Worm (Caenorhabditis elegans) whole organism, L3 larva: ENCODE results near the gene T27A8.3.
A peak's percentile ranks its signal among the peaks of the same experiment; 100 is the strongest.

ENCODE experiments used
- aly-2 ChIP-seq: fragments of 150-350 bp; optimal IDR thresholded peaks from 2 replicates; lab custom pipeline; 2014; ENCODE audit warnings: missing biosample characterization, missing genetic modification characterization
- ama-1 ChIP-seq: fragments of 150-350 bp; optimal IDR thresholded peaks from 2 replicates; lab custom pipeline; 2018
- ceh-82 ChIP-seq: fragments of 150-350 bp; optimal IDR thresholded peaks from 2 replicates; lab custom pipeline; 2014; ENCODE audit warnings: missing biosample characterization, missing genetic modification characterization
- egl-27 ChIP-seq: sonication (generic microtip); optimal IDR thresholded peaks from 4 replicates; lab custom pipeline; 2017; ENCODE audit warnings: missing biosample characterization, missing genetic modification reagents, missing genetic modification characterization
- elt-1 ChIP-seq: fragments of 150-350 bp; optimal IDR thresholded peaks from 2 replicates; lab custom pipeline; 2014; ENCODE audit warnings: missing biosample characterization, missing genetic modification characterization
- hmg-11 ChIP-seq: sonication (generic microtip); optimal IDR thresholded peaks from 2 replicates; lab custom pipeline; 2016; ENCODE audit warnings: missing genetic modification characterization, missing compliant biosample characterization
- lin-39 ChIP-seq: fragments of 150-350 bp; optimal IDR thresholded peaks from 2 replicates; lab custom pipeline; 2018; ENCODE audit warnings: missing biosample characterization, missing genetic modification reagents, missing genetic modification characterization
- nhr-11 ChIP-seq: fragments of 150-350 bp; optimal IDR thresholded peaks from 2 replicates; lab custom pipeline; 2014; ENCODE audit warnings: missing biosample characterization, missing genetic modification characterization
- nhr-28 ChIP-seq: fragments of 150-350 bp; optimal IDR thresholded peaks from 2 replicates; lab custom pipeline; 2014; ENCODE audit warnings: missing biosample characterization, missing genetic modification characterization
- snpc-4 ChIP-seq: fragments of 150-350 bp; optimal IDR thresholded peaks from 2 replicates; lab custom pipeline; 2014; ENCODE audit warnings: missing biosample characterization, missing genetic modification characterization
- unc-62 ChIP-seq: fragments of 150-350 bp; sonication (generic microtip); optimal IDR thresholded peaks from 4 replicates; lab custom pipeline; 2014; ENCODE audit warnings: missing biosample characterization, missing genetic modification reagents, missing genetic modification characterization

DNA sequence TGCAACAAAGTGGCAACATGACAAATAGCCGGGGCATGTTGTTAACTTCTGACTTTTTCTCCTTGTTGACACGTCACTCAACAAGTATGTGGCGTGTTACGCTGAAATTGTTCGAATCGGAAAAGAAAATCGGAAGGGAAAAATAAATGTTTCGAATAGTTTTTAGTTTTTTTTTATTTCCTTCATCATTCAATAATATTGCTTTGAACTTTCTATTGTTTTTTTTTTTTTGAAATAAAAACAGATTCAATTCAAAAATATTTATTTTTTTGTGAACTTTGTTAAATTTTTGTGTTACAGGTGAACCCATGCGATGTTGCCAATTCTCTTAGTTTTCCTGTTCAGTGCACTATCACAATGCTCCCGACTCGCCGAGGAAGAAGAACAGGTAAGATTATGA is 12.9 kb upstream of the T27A8.3 start, which contains the start of gene cpd-2:
- TF ChIP-seq ceh-82 (tag; lab: Kevin White, UChicago) = no peak
- no peak for TF ChIP-seq elt-1
- TF ChIP-seq nhr-28 (tag; lab: Kevin White, UChicago) = no peak
- TF ChIP-seq egl-27 = no peak
- peak; percentile 37 for TF ChIP-seq lin-39 (tag; lab: Kevin White, UChicago)
- TF ChIP-seq hmg-11 (tag; lab: Kevin White, UChicago) = no peak
- TF ChIP-seq ama-1 (lab: Kevin White, UChicago) = no peak
- no peak for TF ChIP-seq snpc-4 (tag; lab: Kevin White, UChicago)
- TF ChIP-seq nhr-11 = no peak
- no peak for TF ChIP-seq unc-62 (GFP tag; lab: Kevin White, UChicago)
- TF ChIP-seq aly-2 (tag; lab: Kevin White, UChicago) = no peak
